Fruit fly (Drosophila melanogaster): ENCODE results near the gene CG14204.

The CG14204 gene

DNA sequence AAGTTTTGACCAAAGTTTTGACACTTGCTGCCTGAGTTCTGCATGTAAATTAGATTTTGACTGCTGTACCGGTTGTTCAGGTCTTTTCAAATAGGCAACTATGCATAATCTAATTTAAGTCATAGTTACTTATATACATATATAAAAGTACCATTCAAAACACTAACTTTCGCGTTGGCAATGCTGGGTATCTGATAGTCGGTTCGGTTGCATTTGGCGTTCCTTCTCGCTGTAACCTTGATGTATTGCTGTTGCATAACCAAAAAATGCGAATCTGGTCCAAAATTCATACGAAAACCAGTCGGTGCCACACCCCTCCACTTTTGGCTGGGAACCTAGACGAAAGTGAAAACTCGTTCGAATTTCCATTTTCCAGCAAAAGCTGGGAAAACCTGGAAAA, 685 bp upstream of the CG14204 start:
- TF ChIP-seq ftz-f1 (GFP tag; optimal IDR thresholded peaks at IDR 0.05) (no peak), Fer3 (tag; optimal IDR thresholded peaks at IDR 0.05) (no peak), Nf-YA (GFP tag; IDR thresholded peaks at IDR 0.05) (no peak), YL-1 (GFP tag; optimal IDR thresholded peaks at IDR 0.05) (no peak), CG31365 (tag; optimal IDR thresholded peaks at IDR 0.05) (no peak), Trl (optimal IDR thresholded peaks at IDR 0.05) (no peak), Trl (GFP tag; optimal IDR thresholded peaks at IDR 0.05) (no peak), CG2116 (GFP tag; optimal IDR thresholded peaks at IDR 0.05) (no peak), chm (GFP tag; IDR thresholded peaks at IDR 0.05) (no peak), CG8924 (tag; optimal IDR thresholded peaks at IDR 0.05) (no peak), CG12299 (tag; optimal IDR thresholded peaks at IDR 0.05) (no peak), Ravus (GFP tag; IDR thresholded peaks at IDR 0.05) (no peak), CG1602 (GFP tag; optimal IDR thresholded peaks at IDR 0.05) (no peak), croc (GFP tag; conservative IDR thresholded peaks at IDR 0.05) (no peak), ci (GFP tag; IDR thresholded peaks at IDR 0.05) (no peak), sim (GFP tag; IDR thresholded peaks at IDR 0.05) (no peak), PHDP (tag; optimal IDR thresholded peaks at IDR 0.05) (no peak), mld (GFP tag; IDR thresholded peaks at IDR 0.05; ENCODE audit: partially characterized antibody) (0 out of 3 replicates have a peak, but pooled peaks have one; percentile 24), CG11560 (tag; IDR thresholded peaks at IDR 0.05) (no peak), NK7.1 (GFP tag; optimal IDR thresholded peaks at IDR 0.05) (no peak), bbx (GFP tag; IDR thresholded peaks at IDR 0.05; ENCODE audit: partially characterized antibody) (no peak), Scr (GFP tag; IDR thresholded peaks at IDR 0.05; ENCODE audit: partially characterized antibody) (peak; percentile 35; the same call in 1 of the 2 replicates), CG14860 (GFP tag; IDR thresholded peaks at IDR 0.05; ENCODE audit: partially characterized antibody) (peak; percentile 49; the same call in 1 of the 3 replicates), Xbp1 (GFP tag; optimal IDR thresholded peaks at IDR 0.05) (no peak), cwo (GFP tag; optimal IDR thresholded peaks at IDR 0.05) (no peak), dm (GFP tag; optimal IDR thresholded peaks at IDR 0.05) (no peak), D (optimal IDR thresholded peaks at IDR 0.05) (no peak), D (GFP tag; optimal IDR thresholded peaks at IDR 0.05) (no peak), CG9437 (GFP tag; optimal IDR thresholded peaks at IDR 0.05) (no peak), CG16813 (GFP tag; IDR thresholded peaks at IDR 0.05; ENCODE audit: partially characterized antibody) (peak; percentile 53; the same call in 1 of the 3 replicates), Lhr (GFP tag; optimal IDR thresholded peaks at IDR 0.05) (no peak), Awh (GFP tag; IDR thresholded peaks at IDR 0.05) (no peak), row (GFP tag; IDR thresholded peaks at IDR 0.05) (no peak), Mad (GFP tag; optimal IDR thresholded peaks at IDR 0.05) (no peak), hbn (GFP tag; IDR thresholded peaks at IDR 0.05; ENCODE audit: partially characterized antibody) (no peak), pb (GFP tag; optimal IDR thresholded peaks at IDR 0.05) (no peak), CG14667 (GFP tag; IDR thresholded peaks at IDR 0.05) (no peak), hb (GFP tag; IDR thresholded peaks at IDR 0.05; ENCODE audit: partially characterized antibody) (no peak), Stat92E (GFP tag; optimal IDR thresholded peaks at IDR 0.05) (no peak), CG17829 (tag; optimal IDR thresholded peaks at IDR 0.05) (no peak), Dfd (GFP tag; optimal IDR thresholded peaks at IDR 0.05) (no peak), CG11093 (GFP tag; IDR thresholded peaks at IDR 0.05) (no peak), CG8765 (GFP tag; IDR thresholded peaks at IDR 0.05) (no peak), Antp (GFP tag; optimal IDR thresholded peaks at IDR 0.05) (no peak), sug (tag; optimal IDR thresholded peaks at IDR 0.05) (no peak), CG11456 (GFP tag; IDR thresholded peaks at IDR 0.05) (no peak), CG15479 (GFP tag; optimal IDR thresholded peaks at IDR 0.05) (no peak), sna (GFP tag; IDR thresholded peaks at IDR 0.05; ENCODE audit: partially characterized antibody) (peak; percentile 47; the same call in 1 of the 2 replicates), hkb (optimal IDR thresholded peaks at IDR 0.05) (no peak), hkb (GFP tag; IDR thresholded peaks at IDR 0.05) (no peak), gcm (GFP tag; optimal IDR thresholded peaks at IDR 0.05) (no peak), CG6791 (GFP tag; IDR thresholded peaks at IDR 0.05; ENCODE audit: partially characterized antibody) (0 out of 3 replicates have a peak, but pooled peaks have one; percentile 35)
